Worm (Caenorhabditis elegans) whole organism, L4 larva: ENCODE measurements around the gene spp-30.

Source experiments
- F49E8.2 ChIP-seq: sonication (generic microtip); optimal IDR thresholded peaks from 2 replicates; lab custom pipeline; 2016; ENCODE audit warnings: missing compliant biosample characterization, mild to moderate bottlenecking, missing genetic modification characterization, borderline replicate concordance
- Y48G9A.11 ChIP-seq: fragments of 200-800 bp; sonication (Bioruptor generic); IDR thresholded peaks from 2 replicates; pipeline ENCODE4 v1.3.6; 2022; ENCODE audit warnings: missing genetic modification reagents, missing genetic modification characterization, missing compliant biosample characterization
- Y5F2A.4 ChIP-seq: fragments of 200-800 bp; sonication (Bioruptor generic); optimal IDR thresholded peaks from 2 replicates; lab custom pipeline; 2018; ENCODE audit warnings: mild to moderate bottlenecking, missing genetic modification characterization, missing compliant biosample characterization
- ZK546.5 ChIP-seq, 2 experiments: sonication (generic microtip); optimal IDR thresholded peaks; 2 replicates each; lab custom pipeline; 2017; ENCODE audit warnings: missing biosample characterization in 2 of 2, missing genetic modification characterization in 2 of 2
- aha-1 ChIP-seq: fragments of 150-350 bp; peaks from one replicate; lab custom pipeline; 2014; ENCODE audit warnings: missing biosample characterization, missing genetic modification characterization
- arid-1 ChIP-seq: fragments of 200-800 bp; sonication (Bioruptor generic); conservative IDR thresholded peaks from 2 replicates; pipeline ENCODE4 v1.3.6; 2022; ENCODE audit warnings: missing genetic modification reagents, missing genetic modification characterization, missing compliant biosample characterization
- ceh-44 ChIP-seq: fragments of 200-800 bp; sonication (Bioruptor generic); IDR thresholded peaks from 2 replicates; pipeline ENCODE4 v1.3.6; 2022; ENCODE audit warnings: missing genetic modification reagents, missing genetic modification characterization, missing compliant biosample characterization
- ceh-62 ChIP-seq: sonication (generic microtip); optimal IDR thresholded peaks from 2 replicates; lab custom pipeline; 2017; ENCODE audit warnings: missing biosample characterization, missing genetic modification characterization
- cey-2 ChIP-seq: sonication (generic microtip); optimal IDR thresholded peaks from 3 replicates; lab custom pipeline; 2017; ENCODE audit warnings: missing genetic modification characterization, mild to moderate bottlenecking, missing compliant biosample characterization, antibody characterized with exemption, borderline replicate concordance; ENCODE audit not compliant: insufficient read depth
- daf-16 ChIP-seq, 3 experiments: sonication (generic microtip); optimal IDR thresholded peaks; 2 replicates each; lab custom pipeline; 2016 to 2017; ENCODE audit warnings: missing genetic modification characterization in 3 of 3, missing genetic modification reagents in 3 of 3, mild to moderate bottlenecking in 2 of 3, missing compliant biosample characterization in 2 of 3, missing biosample characterization in 1 of 3, moderate library complexity in 1 of 3
- daf-8 ChIP-seq: fragments of 200-800 bp; sonication (Bioruptor generic); IDR thresholded peaks from 2 replicates; pipeline ENCODE4 v1.3.6; 2022; ENCODE audit warnings: missing genetic modification characterization, missing compliant biosample characterization
- dmd-8 ChIP-seq: fragments of 200-800 bp; sonication (Bioruptor generic); IDR thresholded peaks from 2 replicates; pipeline ENCODE4 v1.3.6; 2022; ENCODE audit warnings: missing genetic modification characterization, missing compliant biosample characterization
- dmd-9 ChIP-seq: fragments of 200-800 bp; sonication (Bioruptor generic); IDR thresholded peaks from 2 replicates; pipeline ENCODE4 v1.3.6; 2022; ENCODE audit warnings: missing genetic modification reagents, missing genetic modification characterization, missing compliant biosample characterization
- dve-1 ChIP-seq: sonication (generic microtip); optimal IDR thresholded peaks from 2 replicates; lab custom pipeline; 2017; ENCODE audit warnings: antibody characterized with exemption, mild to moderate bottlenecking, missing genetic modification characterization, missing compliant biosample characterization; ENCODE audit not compliant: insufficient read depth
- egl-27 ChIP-seq: sonication (generic microtip); optimal IDR thresholded peaks from 3 replicates; lab custom pipeline; 2017; ENCODE audit warnings: missing biosample characterization, missing genetic modification reagents, missing genetic modification characterization
- fkh-10 ChIP-seq: fragments of 150-350 bp; optimal IDR thresholded peaks from 2 replicates; lab custom pipeline; 2014; ENCODE audit warnings: missing biosample characterization, missing genetic modification reagents, missing genetic modification characterization
- gei-8 ChIP-seq: fragments of 200-800 bp; sonication (Bioruptor generic); optimal IDR thresholded peaks from 2 replicates; lab custom pipeline; 2018; ENCODE audit warnings: mild to moderate bottlenecking, missing genetic modification characterization, missing compliant biosample characterization
- hlh-11 ChIP-seq: fragments of 200-800 bp; sonication (Bioruptor generic); optimal IDR thresholded peaks from 2 replicates; lab custom pipeline; 2018; ENCODE audit warnings: mild to moderate bottlenecking, missing genetic modification characterization, missing compliant biosample characterization
- hmg-1.1 ChIP-seq: fragments of 200-800 bp; sonication (Bioruptor generic); IDR thresholded peaks from 2 replicates; pipeline ENCODE4 v1.3.6; 2022; ENCODE audit warnings: missing genetic modification reagents, missing genetic modification characterization, missing compliant biosample characterization
- jun-1 ChIP-seq: fragments of 150-350 bp; optimal IDR thresholded peaks from 2 replicates; lab custom pipeline; 2014; ENCODE audit warnings: missing biosample characterization, missing genetic modification reagents, missing genetic modification characterization
- lin-1 ChIP-seq: fragments of 200-800 bp; sonication (Bioruptor generic); IDR thresholded peaks from 2 replicates; pipeline ENCODE4 v1.3.6; 2022; ENCODE audit warnings: missing genetic modification reagents, missing genetic modification characterization, missing compliant biosample characterization
- lin-15B ChIP-seq: fragments of 150-350 bp; sonication (generic microtip); optimal IDR thresholded peaks from 3 replicates; lab custom pipeline; 2014; ENCODE audit warnings: missing biosample characterization, missing genetic modification characterization
- lin-29 ChIP-seq: fragments of 200-800 bp; sonication (Bioruptor generic); IDR thresholded peaks from 2 replicates; pipeline ENCODE4 v1.3.6; 2022; ENCODE audit warnings: missing genetic modification reagents, missing genetic modification characterization, missing compliant biosample characterization
- lin-39 ChIP-seq: fragments of 150-350 bp; optimal IDR thresholded peaks from 2 replicates; lab custom pipeline; 2014; ENCODE audit warnings: missing biosample characterization, missing genetic modification reagents, missing genetic modification characterization
- lir-3 ChIP-seq: sonication (generic microtip); optimal IDR thresholded peaks from 2 replicates; lab custom pipeline; 2016; ENCODE audit warnings: mild to moderate bottlenecking, missing genetic modification characterization, missing compliant biosample characterization
- mep-1 ChIP-seq: fragments of 150-350 bp; sonication (generic microtip); optimal IDR thresholded peaks from 3 replicates; lab custom pipeline; 2014; ENCODE audit warnings: missing biosample characterization, missing genetic modification characterization
- mes-2 ChIP-seq: sonication (generic microtip); optimal IDR thresholded peaks from 2 replicates; lab custom pipeline; 2016; ENCODE audit warnings: missing genotype, mild to moderate bottlenecking, missing genetic modification characterization, missing compliant biosample characterization; ENCODE audit not compliant: poor library complexity, severe bottlenecking
- mxl-3 ChIP-seq: fragments of 200-800 bp; sonication (Bioruptor generic); optimal IDR thresholded peaks from 2 replicates; lab custom pipeline; 2018; ENCODE audit warnings: mild to moderate bottlenecking, missing genetic modification characterization, missing compliant biosample characterization
- nhr-111 ChIP-seq: fragments of 200-800 bp; sonication (Bioruptor generic); optimal IDR thresholded peaks from 2 replicates; lab custom pipeline; 2018; ENCODE audit warnings: mild to moderate bottlenecking, missing genetic modification characterization, missing compliant biosample characterization
- nhr-237 ChIP-seq: sonication (generic microtip); optimal IDR thresholded peaks from 2 replicates; lab custom pipeline; 2017; ENCODE audit warnings: missing biosample characterization, missing genetic modification characterization
- nhr-48 ChIP-seq: sonication (generic microtip); optimal IDR thresholded peaks from 2 replicates; lab custom pipeline; 2016; ENCODE audit warnings: mild to moderate bottlenecking, missing genetic modification characterization, missing compliant biosample characterization
- nhr-77 ChIP-seq: fragments of 150-350 bp; optimal IDR thresholded peaks from 2 replicates; lab custom pipeline; 2014; ENCODE audit warnings: missing biosample characterization, missing genetic modification characterization
- pha-4 ChIP-seq, 2 experiments: fragments of 150-350 bp in 1 of 2; fragments of 200-800 bp in 1 of 2; sonication (Bioruptor generic) in 1 of 2; IDR thresholded peaks in 1 of 2; optimal IDR thresholded peaks in 1 of 2; 2 replicates each; pipeline versions ENCODE4 v1.3.6 to Lab custom; 2014 to 2022; ENCODE audit warnings: missing genetic modification characterization in 2 of 2, missing genetic modification reagents in 2 of 2, missing biosample characterization in 1 of 2, missing compliant biosample characterization in 1 of 2
- pqm-1 ChIP-seq: sonication (generic microtip); optimal IDR thresholded peaks from 2 replicates; lab custom pipeline; 2017; ENCODE audit warnings: missing biosample characterization, missing genetic modification characterization
- sdz-12 ChIP-seq: fragments of 200-800 bp; sonication (Bioruptor generic); optimal IDR thresholded peaks from 2 replicates; lab custom pipeline; 2018; ENCODE audit warnings: mild to moderate bottlenecking, missing genetic modification characterization, missing compliant biosample characterization
- set-16 ChIP-seq: fragments of 200-800 bp; sonication (Bioruptor generic); IDR thresholded peaks from 2 replicates; pipeline ENCODE4 v1.3.6; 2022; ENCODE audit warnings: missing genetic modification reagents, missing genetic modification characterization, missing compliant biosample characterization
- snpc-1.2 ChIP-seq: fragments of 200-800 bp; sonication (Bioruptor generic); IDR thresholded peaks from 2 replicates; pipeline ENCODE4 v1.3.6; 2022; ENCODE audit warnings: missing genetic modification reagents, missing genetic modification characterization, missing compliant biosample characterization
- snpc-4 ChIP-seq: fragments of 150-350 bp; optimal IDR thresholded peaks from 2 replicates; lab custom pipeline; 2014; ENCODE audit warnings: missing biosample characterization, missing genetic modification characterization
- spr-1 ChIP-seq: sonication (generic microtip); optimal IDR thresholded peaks from 2 replicates; lab custom pipeline; 2016; ENCODE audit warnings: mild to moderate bottlenecking, missing genetic modification characterization, missing compliant biosample characterization
- spr-3 ChIP-seq: fragments of 200-800 bp; sonication (Bioruptor generic); optimal IDR thresholded peaks from 2 replicates; lab custom pipeline; 2018; ENCODE audit warnings: mild to moderate bottlenecking, missing genetic modification characterization, missing compliant biosample characterization
- tag-97 ChIP-seq: fragments of 200-800 bp; sonication (Bioruptor generic); IDR thresholded peaks from 2 replicates; pipeline ENCODE4 v1.3.6; 2022; ENCODE audit warnings: missing genetic modification characterization, missing compliant biosample characterization
- tra-1 ChIP-seq: fragments of 200-800 bp; sonication (Bioruptor generic); IDR thresholded peaks from 2 replicates; pipeline ENCODE4 v1.3.6; 2022; ENCODE audit warnings: missing genetic modification reagents, missing genetic modification characterization, missing compliant biosample characterization
- unc-39 ChIP-seq: sonication (generic microtip); optimal IDR thresholded peaks from 2 replicates; lab custom pipeline; 2017; ENCODE audit warnings: missing biosample characterization, missing genetic modification characterization
- zfp-3 ChIP-seq: fragments of 200-800 bp; sonication (Bioruptor generic); conservative IDR thresholded peaks from 2 replicates; pipeline ENCODE4 v1.3.6; 2022; ENCODE audit warnings: missing genetic modification reagents, missing genetic modification characterization, missing compliant biosample characterization
- zip-11 ChIP-seq: fragments of 200-800 bp; sonication (Bioruptor generic); IDR thresholded peaks from 2 replicates; pipeline ENCODE4 v1.3.6; 2022; ENCODE audit warnings: missing genetic modification characterization, missing compliant biosample characterization
- zip-2 ChIP-seq: fragments of 150-350 bp; optimal IDR thresholded peaks from 2 replicates; lab custom pipeline; 2014; ENCODE audit warnings: missing biosample characterization, missing genetic modification characterization

The spp-30 gene

ce11 chrX:11656519-11657006, 28.1 kb upstream of the spp-30 start, which contains the start of gene T04F8.2 (continued):
- TF ChIP-seq dmd-9 (GFP tag; lab: Robert Waterston, UW) (no peak), cey-2 (tag; lab: Kevin White, UChicago) (no peak), spr-3 (GFP tag; lab: Kevin White, UChicago) (no peak), snpc-4 (tag; lab: Kevin White, UChicago) (no peak), daf-8 (no peak), lin-29 (no peak), lin-39 (tag; lab: Kevin White, UChicago) (no peak), sdz-12 (GFP tag; lab: Kevin White, UChicago) (no peak), jun-1 (tag; lab: Kevin White, UChicago) (no peak), zip-11 (GFP tag; lab: Robert Waterston, UW) (no peak), lin-1 (no peak), hmg-1.1 (GFP tag; lab: Robert Waterston, UW) (peak; percentile 60), snpc-1.2 (GFP tag; lab: Robert Waterston, UW) (no peak), arid-1 (GFP tag; lab: Robert Waterston, UW) (no peak), Y5F2A.4 (GFP tag; lab: Kevin White, UChicago) (no peak), nhr-237 (no peak)

DNA sequence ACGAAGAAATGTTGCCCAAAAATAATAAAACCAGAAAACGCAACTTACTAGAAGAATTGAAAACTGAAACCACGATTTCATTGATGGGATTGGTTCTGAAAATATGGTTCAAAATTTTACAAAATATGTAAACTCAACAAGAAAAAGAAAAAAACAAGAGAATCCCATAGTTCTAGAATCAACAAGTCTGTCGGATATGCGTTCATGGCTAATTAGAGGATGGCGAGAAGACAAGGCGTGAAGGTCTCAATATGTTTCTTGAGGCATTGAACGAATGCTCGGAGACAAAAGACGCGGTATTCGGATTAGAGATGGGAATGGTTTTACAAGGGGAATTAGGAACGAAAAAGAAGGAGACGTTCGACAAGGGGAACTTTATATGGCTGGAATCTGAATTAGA, 22.3 kb upstream of the spp-30 start, which contains the start of gene cutl-11:
Gene cutl-11 (minus strand): TSS at position 101 of the 400 bp plus-strand sequence.
- TF ChIP-seq F49E8.2 (tag; lab: Kevin White, UChicago) (no peak), set-16 (no peak), nhr-111 (no peak), hmg-1.1 (GFP tag; lab: Robert Waterston, UW) (no peak), unc-39 (no peak), cey-2 (tag; lab: Kevin White, UChicago) (no peak), snpc-1.2 (GFP tag; lab: Robert Waterston, UW) (no peak), pha-4 (GFP tag; IDR thresholded peaks at IDR 0.05; lab: Robert Waterston, UW) (no peak), pha-4 (tag; optimal IDR thresholded peaks at IDR 0.05; lab: Kevin White, UChicago) (no peak), dmd-9 (GFP tag; lab: Robert Waterston, UW) (no peak), lin-1 (no peak), gei-8 (no peak), fkh-10 (no peak), zfp-3 (GFP tag; lab: Robert Waterston, UW) (no peak), ceh-62 (tag; lab: Kevin White, UChicago) (no peak), nhr-237 (no peak), nhr-77 (tag; lab: Kevin White, UChicago) (no peak)

DNA sequence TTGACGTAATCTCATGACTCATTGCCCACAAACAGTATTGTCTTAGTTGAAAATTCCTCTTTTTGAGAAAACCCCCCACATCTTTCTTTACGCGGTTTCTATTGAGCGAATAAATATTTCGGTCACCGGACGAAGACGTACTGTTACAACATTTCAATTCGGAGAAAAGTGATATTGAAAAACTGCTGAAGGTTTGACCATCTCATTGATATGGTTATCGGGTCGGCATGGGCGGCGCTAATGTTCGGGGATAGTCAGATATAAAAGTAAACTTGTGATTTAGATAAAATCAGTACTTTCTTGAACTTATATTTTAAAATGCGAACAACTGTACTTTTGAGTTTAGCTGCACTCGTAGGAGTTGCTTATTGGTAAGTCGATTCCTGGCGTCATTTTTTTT, 18.7 kb upstream of the spp-30 start, which contains the start of gene T04F8.8:
Gene T04F8.8 (plus strand): TSS at position 301 of the 400 bp plus-strand sequence.
- TF ChIP-seq tag-97 (GFP tag; lab: Robert Waterston, UW) = no peak
- TF ChIP-seq mxl-3 = no peak
- peak; percentile 67 for TF ChIP-seq aha-1 (tag; lab: Kevin White, UChicago)
- no peak for TF ChIP-seq spr-1 (tag; lab: Kevin White, UChicago)
- no peak for TF ChIP-seq tra-1 (GFP tag; lab: Robert Waterston, UW)
- no peak for TF ChIP-seq egl-27 (tag; lab: Kevin White, UChicago)
- TF ChIP-seq lin-15B (tag; lab: Kevin White, UChicago) = no peak
- TF ChIP-seq lir-3 (tag; lab: Kevin White, UChicago) = no peak
- TF ChIP-seq mes-2 = no peak

ce11 chrX:11645517-11645916, 17.0 kb upstream of the spp-30 start:
- TF ChIP-seq ZK546.5 (tag; optimal IDR thresholded peaks at IDR 0.05; lab: Kevin White, UChicago) (no peak), zip-2 (tag; lab: Kevin White, UChicago) (no peak), ceh-44 (GFP tag; lab: Robert Waterston, UW) (0 out of 2 replicates have a peak, but pooled peaks have one; percentile 37), dmd-8 (GFP tag; lab: Robert Waterston, UW) (peak; percentile 73; the same call in 1 of the 2 replicates), nhr-48 (peak; percentile 35), dve-1 (peak; percentile 31), mep-1 (tag; lab: Kevin White, UChicago) (peak; percentile 68), pqm-1 (no peak), hlh-11 (tag; lab: Kevin White, UChicago) (peak; percentile 41), daf-16 (GFP tag; optimal IDR thresholded peaks at IDR 0.05; lab: Kevin White, UChicago) (peak; percentile 24 to 73), daf-16 (tag; optimal IDR thresholded peaks at IDR 0.05; lab: Kevin White, UChicago) (no peak), Y5F2A.4 (GFP tag; lab: Kevin White, UChicago) (no peak), lir-3 (tag; lab: Kevin White, UChicago) (peak; percentile 56), Y48G9A.11 (GFP tag; lab: Robert Waterston, UW) (peak; percentile 60; the same call in 1 of the 2 replicates)
